Worm (Caenorhabditis elegans): ENCODE data around the gene srlf-7.

ce11 chrIV:7184597-7184996 lies 4.5 kb upstream of the srlf-7 start, which contains the start of gene clec-179:
- no peak for TF ChIP-seq blmp-1 (tag; optimal IDR thresholded peaks at IDR 0.05)
- no peak for TF ChIP-seq ama-1 (optimal IDR thresholded peaks at IDR 0.05)
- no peak for TF ChIP-seq fos-1 (tag; optimal IDR thresholded peaks at IDR 0.05)
- TF ChIP-seq mab-9 (GFP tag; IDR thresholded peaks at IDR 0.05) = no peak
- TF ChIP-seq zag-1 (tag; optimal IDR thresholded peaks at IDR 0.05) = no peak
- TF ChIP-seq C34B4.2 (tag; optimal IDR thresholded peaks at IDR 0.05) = no peak

All from whole organism, L1 larva.